Fruit fly (Drosophila melanogaster): ENCODE measurements around the gene CG7031.

Gene CG7031

DNA sequence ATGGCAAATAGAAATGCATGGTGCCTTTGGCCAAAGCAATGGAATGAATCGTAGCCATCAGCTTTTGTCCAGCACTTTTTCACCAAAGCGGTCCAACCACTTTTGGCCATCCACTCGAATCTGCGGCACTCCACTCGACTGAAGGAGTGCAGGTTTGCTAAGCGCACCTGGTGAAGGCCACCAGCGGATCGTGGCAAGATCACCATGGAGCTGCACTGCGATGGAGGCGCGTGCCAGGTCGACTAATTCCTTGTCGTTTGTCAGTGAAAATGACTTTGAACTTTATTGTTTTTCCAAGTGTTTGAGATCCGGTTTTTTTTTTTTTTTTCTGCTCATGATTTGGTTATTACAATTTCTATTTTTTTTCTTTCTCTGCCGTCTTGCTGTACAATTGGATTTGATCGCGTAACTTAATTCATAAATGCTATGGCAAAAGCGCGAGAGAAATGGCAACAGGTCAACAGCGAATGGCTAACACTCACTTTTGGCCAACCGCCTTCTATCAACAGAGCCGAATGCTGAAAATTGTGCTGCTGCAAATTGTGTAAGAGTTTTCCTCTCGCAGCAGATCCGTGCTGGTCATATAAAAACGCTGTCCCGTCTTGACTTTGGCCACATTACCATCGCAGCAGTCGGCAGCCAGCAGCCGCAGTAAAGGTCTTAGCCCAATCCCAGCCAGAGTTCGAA, at the start of gene CG7031:
Gene CG7031, plus strand, starts transcription at position 637 of the 687 bp plus-strand sequence.
- no peak for TF ChIP-seq usp (GFP tag; optimal IDR thresholded peaks at IDR 0.05)
- no peak for TF ChIP-seq pan (optimal IDR thresholded peaks at IDR 0.05)
- TF ChIP-seq psq (optimal IDR thresholded peaks at IDR 0.05) = no peak
- TF ChIP-seq EcR (GFP tag; optimal IDR thresholded peaks at IDR 0.05) = no peak
- TF ChIP-seq Dll (optimal IDR thresholded peaks at IDR 0.05) = no peak

dm6 chr3R:22755187-22755777, 48.8 kb upstream of the CG7031 start:
- no peak for TF ChIP-seq CG8478 (optimal IDR thresholded peaks at IDR 0.05)
- peak; percentile 27 for TF ChIP-seq Dll (optimal IDR thresholded peaks at IDR 0.05)

DNA sequence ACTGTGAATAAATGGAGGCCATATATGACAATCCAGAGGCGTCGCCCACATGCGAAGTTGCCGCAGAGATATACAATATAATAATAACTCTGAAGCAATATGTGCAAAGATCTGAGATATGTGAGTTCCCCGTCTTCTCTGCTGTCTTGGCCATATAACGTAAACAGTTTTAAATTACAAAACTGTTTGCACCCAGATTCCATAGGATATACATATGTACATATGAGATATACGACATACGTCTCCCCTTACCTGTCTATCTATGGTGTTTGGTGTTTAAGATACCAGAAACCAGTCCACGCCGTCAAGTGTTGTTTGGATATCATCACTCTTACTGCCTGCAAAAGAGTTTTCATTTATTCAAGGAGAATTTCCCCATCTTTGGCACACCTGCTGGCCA, 47.8 kb upstream of the CG7031 start:
- no peak for TF ChIP-seq psq (optimal IDR thresholded peaks at IDR 0.05)
- TF ChIP-seq CG8478 (optimal IDR thresholded peaks at IDR 0.05) = no peak
- TF ChIP-seq pan (optimal IDR thresholded peaks at IDR 0.05) = no peak
- TF ChIP-seq usp (GFP tag; optimal IDR thresholded peaks at IDR 0.05) = no peak

dm6 chr3R:22757117-22757516, 47.0 kb upstream of the CG7031 start:
- TF ChIP-seq usp (GFP tag; optimal IDR thresholded peaks at IDR 0.05) (no peak), psq (optimal IDR thresholded peaks at IDR 0.05) (no peak), Dll (optimal IDR thresholded peaks at IDR 0.05) (no peak), pan (optimal IDR thresholded peaks at IDR 0.05) (no peak), EcR (GFP tag; optimal IDR thresholded peaks at IDR 0.05) (no peak)

DNA sequence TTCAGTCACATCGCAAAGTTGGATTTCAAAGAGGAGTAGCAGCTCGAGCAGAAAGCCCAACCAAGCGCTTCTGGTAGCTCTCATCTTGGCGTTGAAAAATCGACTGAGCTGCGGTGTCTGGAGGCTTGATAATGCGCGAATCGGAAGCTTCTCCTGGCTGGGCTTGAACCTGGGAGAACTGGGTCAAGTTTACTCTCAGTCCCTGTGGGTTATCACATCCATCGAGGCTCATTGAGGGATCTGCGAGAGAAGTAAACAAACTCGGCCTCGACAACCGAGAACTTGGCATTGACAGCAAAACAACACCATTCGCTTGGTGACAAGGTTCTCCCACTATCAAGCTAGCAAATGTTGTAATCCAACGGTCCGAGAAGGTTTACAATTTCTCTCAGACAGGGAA, 43.1 kb upstream of the CG7031 start, which contains the start of gene Nepl13:
Gene Nepl13, minus strand, starts transcription at position 89 of the 400 bp plus-strand sequence.
- TF ChIP-seq usp (GFP tag; optimal IDR thresholded peaks at IDR 0.05) (no peak), pan (optimal IDR thresholded peaks at IDR 0.05) (no peak)

dm6 chr3R:22763587-22763986, 40.5 kb upstream of the CG7031 start, which contains the start of gene Nepl14:
TSS of gene Nepl14 (minus strand) at chr3R:22763711.
- TF ChIP-seq Dll (optimal IDR thresholded peaks at IDR 0.05) (no peak), pan (optimal IDR thresholded peaks at IDR 0.05) (no peak), psq (optimal IDR thresholded peaks at IDR 0.05) (no peak), CG8478 (optimal IDR thresholded peaks at IDR 0.05) (no peak), EcR (GFP tag; optimal IDR thresholded peaks at IDR 0.05) (no peak), usp (GFP tag; optimal IDR thresholded peaks at IDR 0.05) (no peak)

dm6 chr3R:22766072-22766471, 38.0 kb upstream of the CG7031 start, which contains the start of gene Nepl15:
TSS of gene Nepl15 (minus strand) at chr3R:22766172.
- TF ChIP-seq EcR (GFP tag; optimal IDR thresholded peaks at IDR 0.05) (no peak), pan (optimal IDR thresholded peaks at IDR 0.05) (no peak), CG8478 (optimal IDR thresholded peaks at IDR 0.05) (no peak)

dm6 chr3R:22767599-22767998, 36.5 kb upstream of the CG7031 start, which contains the start of gene CG13841:
TSS of gene CG13841 (minus strand) at chr3R:22767699.
- no peak for TF ChIP-seq usp (GFP tag; optimal IDR thresholded peaks at IDR 0.05)
- TF ChIP-seq pan (optimal IDR thresholded peaks at IDR 0.05) = no peak
- no peak for TF ChIP-seq psq (optimal IDR thresholded peaks at IDR 0.05)
- no peak for TF ChIP-seq EcR (GFP tag; optimal IDR thresholded peaks at IDR 0.05)
- no peak for TF ChIP-seq CG8478 (optimal IDR thresholded peaks at IDR 0.05)
- TF ChIP-seq Dll (optimal IDR thresholded peaks at IDR 0.05) = no peak

dm6 chr3R:22768633-22769032, 35.5 kb upstream of the CG7031 start, which contains the start of gene CG43091:
TSS of gene CG43091 (minus strand) at chr3R:22768733.
- TF ChIP-seq pan (optimal IDR thresholded peaks at IDR 0.05) (no peak), usp (GFP tag; optimal IDR thresholded peaks at IDR 0.05) (no peak), Dll (optimal IDR thresholded peaks at IDR 0.05) (no peak), EcR (GFP tag; optimal IDR thresholded peaks at IDR 0.05) (no peak), psq (optimal IDR thresholded peaks at IDR 0.05) (no peak), CG8478 (optimal IDR thresholded peaks at IDR 0.05) (no peak)

- TF ChIP-seq psq (optimal IDR thresholded peaks at IDR 0.05) (no peak), usp (GFP tag; optimal IDR thresholded peaks at IDR 0.05) (no peak), Dll (optimal IDR thresholded peaks at IDR 0.05) (no peak), EcR (GFP tag; optimal IDR thresholded peaks at IDR 0.05) (no peak), CG8478 (optimal IDR thresholded peaks at IDR 0.05) (no peak), pan (optimal IDR thresholded peaks at IDR 0.05) (no peak)
Measured at dm6 chr3R:22769567-22769966, 34.5 kb upstream of the CG7031 start, which contains the start of gene CG43092. TSS of gene CG43092 (minus strand) at chr3R:22769667.

- no peak for TF ChIP-seq usp (GFP tag; optimal IDR thresholded peaks at IDR 0.05)
Measured at dm6 chr3R:22770207-22770606, 33.9 kb upstream of the CG7031 start, which contains the start of gene CG43093. TSS of gene CG43093 (minus strand) at chr3R:22770307.

DNA sequence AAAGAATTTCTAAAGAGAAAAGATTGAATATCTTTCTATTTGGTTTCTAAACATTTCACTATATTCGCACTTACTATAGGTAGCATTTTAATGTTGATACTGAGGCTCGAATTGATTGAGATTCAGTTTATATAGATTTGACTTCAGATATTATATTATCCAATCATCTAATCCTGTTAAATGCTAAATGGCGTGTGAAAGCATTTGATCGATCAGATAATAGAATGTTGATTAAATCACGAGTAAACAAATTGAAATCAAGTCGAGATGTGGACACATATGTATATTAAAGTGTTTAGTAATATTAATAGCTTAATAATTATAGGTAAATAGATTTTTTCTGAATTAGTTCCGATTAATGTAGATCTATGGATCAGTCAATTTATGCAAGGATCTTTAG, 33.2 kb upstream of the CG7031 start, which contains the start of gene CG43094:
Gene CG43094, minus strand, starts transcription at position 101 of the 400 bp plus-strand sequence.
- TF ChIP-seq usp (GFP tag; optimal IDR thresholded peaks at IDR 0.05) (no peak), pan (optimal IDR thresholded peaks at IDR 0.05) (no peak), CG8478 (optimal IDR thresholded peaks at IDR 0.05) (no peak), EcR (GFP tag; optimal IDR thresholded peaks at IDR 0.05) (no peak), psq (optimal IDR thresholded peaks at IDR 0.05) (no peak), Dll (optimal IDR thresholded peaks at IDR 0.05) (no peak)

DNA sequence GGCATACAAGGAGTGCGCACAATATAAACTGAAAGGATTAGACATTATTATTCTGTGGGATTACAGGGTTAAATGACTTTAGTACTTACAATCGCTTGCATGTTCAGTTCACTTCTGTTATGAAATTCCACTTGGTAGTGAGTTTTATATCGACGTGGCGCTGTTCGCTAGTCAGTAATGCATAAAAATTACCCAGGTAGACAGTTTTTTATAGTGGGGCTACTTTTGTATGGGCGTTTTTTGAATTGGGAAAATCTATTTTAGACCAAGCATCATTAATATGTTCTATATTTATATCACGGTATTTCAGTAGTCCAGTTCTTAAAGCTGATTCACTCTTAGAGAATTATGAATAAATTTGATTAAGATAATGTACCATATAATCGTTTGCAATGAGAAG, 32.4 kb upstream of the CG7031 start, which contains the start of gene CG43095:
Gene CG43095, minus strand, starts transcription at position 101 of the 400 bp plus-strand sequence.
- no peak for TF ChIP-seq EcR (GFP tag; optimal IDR thresholded peaks at IDR 0.05)
- no peak for TF ChIP-seq CG8478 (optimal IDR thresholded peaks at IDR 0.05)
- TF ChIP-seq psq (optimal IDR thresholded peaks at IDR 0.05) = no peak
- no peak for TF ChIP-seq Dll (optimal IDR thresholded peaks at IDR 0.05)
- no peak for TF ChIP-seq usp (GFP tag; optimal IDR thresholded peaks at IDR 0.05)
- TF ChIP-seq pan (optimal IDR thresholded peaks at IDR 0.05) = no peak
